Worm (Caenorhabditis elegans) whole organism, young adult: ENCODE results near the gene dylt-2.

Experiments used
- ama-1 ChIP-seq, 3 experiments: fragments of 150-350 bp in 1 of 3; sonication (generic microtip) in 2 of 3; optimal IDR thresholded peaks; 2 replicates each; lab custom pipeline; 2014 to 2018; ENCODE audit warnings: missing biosample characterization in 2 of 3, missing genetic modification characterization in 2 of 3, missing genetic modification reagents in 2 of 3
- bed-1 ChIP-seq: fragments of 200-800 bp; sonication (Bioruptor generic); IDR thresholded peaks from 2 replicates; pipeline ENCODE4 v1.3.6; 2022; ENCODE audit warnings: missing genetic modification reagents, missing genetic modification characterization, missing compliant biosample characterization
- ceh-40 ChIP-seq: fragments of 200-800 bp; sonication (Bioruptor generic); IDR thresholded peaks from 2 replicates; pipeline ENCODE4 v1.3.6; 2022; ENCODE audit warnings: missing genetic modification characterization, missing compliant biosample characterization
- dpl-1 ChIP-seq: fragments of 150-350 bp; optimal IDR thresholded peaks from 2 replicates; lab custom pipeline; 2014; ENCODE audit warnings: missing biosample characterization, missing genetic modification reagents, missing genetic modification characterization
- egl-18 ChIP-seq: fragments of 200-800 bp; sonication (Bioruptor generic); IDR thresholded peaks from 2 replicates; pipeline ENCODE4 v1.3.6; 2022; ENCODE audit warnings: missing genetic modification reagents, missing genetic modification characterization, missing compliant biosample characterization
- him-1 ChIP-seq: sonication (generic microtip); optimal IDR thresholded peaks from 2 replicates; lab custom pipeline; 2016; ENCODE audit warnings: missing genotype, missing genetic modification reagents, missing genetic modification characterization, missing compliant biosample characterization
- hrde-1 ChIP-seq: sonication (generic microtip); optimal IDR thresholded peaks from 2 replicates; lab custom pipeline; 2016; ENCODE audit warnings: missing genetic modification characterization, mild to moderate bottlenecking, missing compliant biosample characterization, moderate library complexity, missing genotype, missing genetic modification reagents, borderline replicate concordance
- lin-26 ChIP-seq: fragments of 200-800 bp; sonication (Bioruptor generic); IDR thresholded peaks from 2 replicates; pipeline ENCODE4 v1.3.6; 2022; ENCODE audit warnings: missing genetic modification reagents, missing genetic modification characterization, missing compliant biosample characterization
- nfya-1 ChIP-seq: sonication (generic microtip); optimal IDR thresholded peaks from 2 replicates; lab custom pipeline; 2017; ENCODE audit warnings: antibody characterized with exemption, missing compliant biosample characterization, missing genetic modification characterization, borderline replicate concordance; ENCODE audit not compliant: insufficient read depth
- tbx-9 ChIP-seq: sonication (generic microtip); optimal IDR thresholded peaks from 2 replicates; lab custom pipeline; 2016; ENCODE audit warnings: borderline replicate concordance, missing genetic modification characterization, inconsistent platforms, missing compliant biosample characterization

DNA sequence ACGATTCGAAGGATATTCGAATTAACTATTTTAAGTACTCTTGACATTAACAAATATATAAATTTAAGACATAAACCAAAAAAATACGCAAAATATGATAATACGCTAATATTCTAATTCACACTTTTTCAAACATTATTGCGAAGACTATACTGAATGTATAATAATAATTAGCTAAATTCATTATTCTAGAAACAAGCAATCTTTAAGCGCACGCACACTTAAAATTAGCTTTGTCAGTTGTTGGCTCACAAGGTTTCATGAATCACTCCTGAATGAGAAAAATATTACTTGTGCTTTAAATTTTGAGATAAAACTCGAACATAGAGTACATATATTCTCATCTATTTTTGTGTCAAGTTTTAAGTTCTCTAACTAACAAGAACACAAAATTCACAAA lies 13.1 kb downstream of the dylt-2 start:
- TF ChIP-seq hrde-1 (tag; lab: Kevin White, UChicago) (no peak), ceh-40 (GFP tag; lab: Robert Waterston, UW) (no peak), tbx-9 (tag; lab: Kevin White, UChicago) (no peak), him-1 (tag; lab: Kevin White, UChicago) (no peak), ama-1 (optimal IDR thresholded peaks at IDR 0.05; lab: Kevin White, UChicago) (no peak), ama-1 (GFP tag; optimal IDR thresholded peaks at IDR 0.05; lab: Kevin White, UChicago) (no peak), nfya-1 (tag; lab: Kevin White, UChicago) (no peak), egl-18 (GFP tag; lab: Robert Waterston, UW) (no peak), dpl-1 (no peak), bed-1 (GFP tag; lab: Robert Waterston, UW) (no peak), lin-26 (GFP tag; lab: Robert Waterston, UW) (no peak)
